Worm (Caenorhabditis elegans) whole organism, late embryonic: ENCODE data around the gene shc-2.

Source experiments
- ahr-1 ChIP-seq: sonication (generic microtip); optimal IDR thresholded peaks from 2 replicates; lab custom pipeline; 2016; ENCODE audit warnings: missing genetic modification characterization, missing compliant biosample characterization
- ceh-18 ChIP-seq: sonication (generic microtip); optimal IDR thresholded peaks from 2 replicates; lab custom pipeline; 2016; ENCODE audit warnings: missing genetic modification characterization, missing compliant biosample characterization
- ceh-6 ChIP-seq: fragments of 200-800 bp; sonication (Bioruptor generic); optimal IDR thresholded peaks from 2 replicates; lab custom pipeline; 2018; ENCODE audit warnings: mild to moderate bottlenecking, missing genetic modification characterization, missing compliant biosample characterization
- elt-2 ChIP-seq: sonication (generic microtip); optimal IDR thresholded peaks from 2 replicates; lab custom pipeline; 2016; ENCODE audit warnings: missing genetic modification reagents, missing genetic modification characterization, missing compliant biosample characterization
- lim-6 ChIP-seq: sonication (generic microtip); optimal IDR thresholded peaks from 2 replicates; lab custom pipeline; 2016; ENCODE audit warnings: missing genetic modification characterization, missing compliant biosample characterization
- madf-2 ChIP-seq: sonication (generic microtip); optimal IDR thresholded peaks from 2 replicates; lab custom pipeline; 2017; ENCODE audit warnings: missing genetic modification characterization, missing compliant biosample characterization
- pag-3 ChIP-seq: sonication (generic microtip); optimal IDR thresholded peaks from 2 replicates; lab custom pipeline; 2016; ENCODE audit warnings: missing compliant biosample characterization, missing genetic modification characterization, borderline replicate concordance
- pqm-1 ChIP-seq: sonication (generic microtip); optimal IDR thresholded peaks from 2 replicates; lab custom pipeline; 2016; ENCODE audit warnings: missing genetic modification characterization, missing compliant biosample characterization
- sox-4 ChIP-seq: sonication (generic microtip); optimal IDR thresholded peaks from 2 replicates; lab custom pipeline; 2017; ENCODE audit warnings: mild to moderate bottlenecking, missing genetic modification characterization, inconsistent platforms, missing compliant biosample characterization
- unc-86 ChIP-seq: sonication (generic microtip); optimal IDR thresholded peaks from 2 replicates; lab custom pipeline; 2016; ENCODE audit warnings: missing genetic modification characterization, missing compliant biosample characterization
- zip-5 ChIP-seq: sonication (generic microtip); optimal IDR thresholded peaks from 2 replicates; lab custom pipeline; 2016; ENCODE audit warnings: missing genetic modification characterization, missing compliant biosample characterization
- ztf-16 ChIP-seq: sonication (generic microtip); optimal IDR thresholded peaks from 2 replicates; lab custom pipeline; 2017; ENCODE audit warnings: missing genetic modification characterization, missing compliant biosample characterization

- TF ChIP-seq lim-6 (tag; lab: Kevin White, UChicago) (no peak), madf-2 (tag; lab: Kevin White, UChicago) (no peak), pag-3 (tag; lab: Kevin White, UChicago) (no peak), ztf-16 (tag; lab: Kevin White, UChicago) (no peak), ceh-18 (tag; lab: Kevin White, UChicago) (no peak), sox-4 (tag; lab: Kevin White, UChicago) (no peak), elt-2 (tag; lab: Kevin White, UChicago) (no peak), ahr-1 (tag; lab: Kevin White, UChicago) (no peak), pqm-1 (no peak), unc-86 (tag; lab: Kevin White, UChicago) (no peak), ceh-6 (no peak), zip-5 (tag; lab: Kevin White, UChicago) (no peak)
Observed at ce11 chrII:4935518-4935917, 33.4 kb upstream of the shc-2 start, which contains the start of gene ZK546.5.
